Fruit fly (Drosophila melanogaster) S2 (cell line): ENCODE results near the gene CG14642.

Experiments
- CG8478 ChIP-seq: fragments of >200 bp; optimal IDR thresholded peaks from 2 replicates; lab custom pipeline; 2018
- CTCF ChIP-seq, 2 experiments: fragments of >200 bp; optimal IDR thresholded peaks; 2 replicates each; lab custom pipeline; 2018

- TF ChIP-seq CG8478 (no peak), CTCF (optimal IDR thresholded peaks at IDR 0.05; lab: Kevin White, UChicago) (no peak)
Observed at dm6 chr3R:4277828-4278227, 35.3 kb upstream of the CG14642 start, which contains the start of gene flip.
